Worm (Caenorhabditis elegans) whole organism, L1 larva: ENCODE results near the gene M106.2.

ENCODE experiments used
- ceh-63 ChIP-seq: fragments of 200-800 bp; sonication (Bioruptor generic); optimal IDR thresholded peaks from 2 replicates; lab custom pipeline; 2018; ENCODE audit warnings: mild to moderate bottlenecking, missing genetic modification characterization, missing compliant biosample characterization
- lin-15B ChIP-seq: fragments of 150-350 bp; sonication (generic microtip); optimal IDR thresholded peaks from 3 replicates; lab custom pipeline; 2014; ENCODE audit warnings: missing biosample characterization, missing genetic modification characterization
- mdl-1 ChIP-seq, 2 experiments: fragments of 150-350 bp; optimal IDR thresholded peaks; 2 replicates each; lab custom pipeline; 2014 to 2017; ENCODE audit warnings: missing biosample characterization in 2 of 2, missing genetic modification characterization in 2 of 2, inconsistent platforms in 1 of 2

DNA sequence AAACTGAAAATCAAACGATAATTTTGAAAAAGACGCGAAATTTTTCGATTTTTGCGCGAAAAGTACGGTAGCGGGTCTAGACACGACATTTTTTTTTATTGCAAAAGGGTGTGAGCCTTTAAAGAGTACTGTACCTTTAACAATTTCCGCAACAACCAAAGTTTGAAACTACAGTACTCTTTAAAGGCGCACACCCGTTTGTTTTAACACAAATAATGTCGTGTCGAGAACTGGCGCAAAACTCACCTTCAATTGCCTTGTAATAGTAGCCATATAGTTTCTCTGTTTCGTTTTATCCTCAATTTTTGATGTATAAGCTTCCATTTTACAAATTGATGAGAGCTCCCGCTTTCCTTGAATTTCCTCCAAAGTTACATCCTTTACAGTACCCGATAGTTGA, 35.4 kb upstream of the M106.2 start:
- TF ChIP-seq lin-15B (tag; lab: Kevin White, UChicago) (no peak), ceh-63 (GFP tag; lab: Kevin White, UChicago) (no peak), mdl-1 (tag; optimal IDR thresholded peaks at IDR 0.05; lab: Kevin White, UChicago) (no peak)
